Worm (Caenorhabditis elegans) whole organism, dauer: Measurements from ENCODE around the gene mlc-2.

ENCODE experiments used
- unc-62 ChIP-seq: sonication (generic microtip); optimal IDR thresholded peaks from 2 replicates; lab custom pipeline; 2017; ENCODE audit warnings: missing biosample characterization, missing genetic modification reagents, missing genetic modification characterization

The mlc-2 gene

DNA sequence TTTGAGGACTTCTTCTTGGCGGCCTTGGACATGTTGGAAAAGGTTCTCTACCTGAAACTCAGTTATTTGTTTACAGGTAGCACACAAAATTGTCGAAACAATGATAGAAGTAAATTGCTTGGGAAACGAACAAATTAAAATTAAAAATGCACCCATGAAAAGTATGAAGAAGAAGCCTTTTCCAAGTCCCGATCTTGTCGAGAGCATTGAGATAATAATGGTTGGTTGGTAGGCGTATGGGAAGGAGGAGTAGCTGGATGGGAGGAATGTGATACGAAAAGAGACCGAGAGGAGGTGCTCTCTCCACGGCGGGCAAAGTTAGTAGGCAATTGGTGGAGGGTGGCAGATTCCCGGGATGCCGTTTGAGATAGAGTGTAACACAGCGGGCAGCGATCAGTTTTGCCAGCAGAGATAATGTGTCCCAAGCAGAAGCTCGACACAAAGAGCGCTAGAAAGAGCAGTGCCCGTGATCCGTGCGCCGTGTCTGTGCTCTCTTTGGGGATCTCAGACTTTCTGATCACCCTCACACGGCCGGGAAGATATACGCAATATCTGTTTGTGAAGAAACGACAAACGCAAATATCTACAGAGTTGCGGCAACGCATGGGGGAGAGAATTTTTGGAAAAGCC is at the start of gene mlc-2:
Gene mlc-2 (minus strand): TSS at position 51 of the 630 bp plus-strand sequence.
- no peak for TF ChIP-seq unc-62 (GFP tag; lab: Kevin White, UChicago)

DNA sequence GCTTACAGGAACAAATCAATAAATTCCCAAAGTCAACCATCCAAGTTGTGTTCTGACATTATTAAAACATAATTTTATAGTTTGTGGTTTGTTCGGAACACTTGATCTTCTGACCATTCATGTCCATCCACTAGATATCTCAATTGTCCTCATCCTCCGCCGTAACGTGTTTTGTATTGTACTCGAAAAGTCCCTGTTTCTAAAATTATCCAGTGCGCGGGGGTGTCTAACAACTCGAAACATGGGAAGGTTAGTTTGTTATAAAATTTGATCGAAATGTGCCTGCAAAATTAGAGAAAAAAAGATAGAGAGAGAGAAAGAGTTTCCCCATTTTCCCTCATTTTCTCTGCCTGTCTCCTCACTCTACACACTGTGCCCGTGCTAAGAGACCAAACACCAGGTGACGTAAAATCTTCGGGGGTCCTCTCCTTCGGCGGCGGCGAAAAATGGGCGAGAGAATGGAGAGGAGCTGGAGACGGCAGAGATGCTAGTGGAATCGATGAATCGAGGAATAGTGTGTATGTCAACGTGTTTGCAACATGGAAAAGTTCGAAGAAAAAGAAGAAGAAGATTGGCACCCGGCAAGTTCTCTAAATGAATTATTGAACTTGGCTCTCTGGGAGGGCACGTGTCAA is 49.3 kb upstream of the mlc-2 start:
- no peak for TF ChIP-seq unc-62 (GFP tag; lab: Kevin White, UChicago)

DNA sequence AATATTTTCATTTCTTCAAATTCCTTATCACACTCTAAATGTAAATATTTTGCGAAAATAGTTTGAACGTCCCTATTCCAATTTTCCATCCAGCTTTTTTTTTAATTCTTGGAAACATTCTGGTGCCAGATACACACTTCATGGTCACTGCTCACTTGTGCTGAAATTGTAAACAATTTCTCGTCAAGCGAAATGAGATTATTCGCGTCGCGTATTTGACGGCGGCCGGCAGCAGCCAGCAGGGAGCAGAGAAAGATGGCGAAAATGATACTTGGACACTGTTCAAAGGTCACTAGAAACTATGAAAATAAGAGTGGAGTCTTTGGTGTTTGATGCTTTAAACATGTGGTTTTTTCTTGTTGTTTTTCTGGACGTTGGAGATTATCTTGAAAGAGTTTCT is 48.1 kb upstream of the mlc-2 start:
- TF ChIP-seq unc-62 (GFP tag; lab: Kevin White, UChicago) = no peak

DNA sequence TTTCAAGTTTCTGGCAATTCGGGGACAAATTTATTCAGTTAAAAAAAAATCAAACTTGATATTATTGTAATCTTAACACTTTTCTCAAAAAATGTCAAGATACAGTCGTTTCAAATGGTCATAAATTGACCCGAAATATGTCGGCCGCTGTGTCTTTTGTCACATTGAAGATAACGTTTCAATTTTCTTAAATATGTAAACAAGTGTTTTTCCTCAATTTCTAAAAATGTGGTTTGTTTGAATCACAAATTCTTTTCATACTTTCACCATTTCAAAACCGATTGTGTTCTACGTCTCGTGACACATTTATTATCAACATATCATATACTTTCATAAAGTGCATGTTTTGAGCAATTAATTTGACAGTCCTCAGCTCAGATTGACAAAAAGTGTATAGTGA is 45.9 kb upstream of the mlc-2 start:
- no peak for TF ChIP-seq unc-62 (GFP tag; lab: Kevin White, UChicago)

DNA sequence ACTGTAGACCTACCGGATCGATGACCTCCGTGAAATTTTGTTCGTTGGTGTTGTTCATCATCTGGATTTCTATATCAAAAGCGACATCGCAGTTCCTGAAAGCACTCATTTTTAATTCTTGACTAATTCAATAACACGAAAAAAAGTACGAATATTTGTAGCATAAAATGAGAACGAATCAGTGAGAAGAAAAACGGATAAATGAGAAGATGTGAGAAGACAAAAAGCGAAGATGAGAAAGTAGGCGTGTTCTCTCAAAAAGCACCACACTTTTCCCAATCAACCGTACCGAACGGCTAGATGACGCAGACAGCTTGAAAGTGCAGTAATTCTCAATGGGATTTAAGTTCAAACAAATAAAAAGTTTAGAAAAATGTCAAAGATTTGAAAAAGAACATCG is 30.3 kb upstream of the mlc-2 start, which contains the start of gene npr-24:
Gene npr-24 (minus strand): TSS at position 101 of the 400 bp plus-strand sequence.
- TF ChIP-seq unc-62 (GFP tag; lab: Kevin White, UChicago) = no peak

DNA sequence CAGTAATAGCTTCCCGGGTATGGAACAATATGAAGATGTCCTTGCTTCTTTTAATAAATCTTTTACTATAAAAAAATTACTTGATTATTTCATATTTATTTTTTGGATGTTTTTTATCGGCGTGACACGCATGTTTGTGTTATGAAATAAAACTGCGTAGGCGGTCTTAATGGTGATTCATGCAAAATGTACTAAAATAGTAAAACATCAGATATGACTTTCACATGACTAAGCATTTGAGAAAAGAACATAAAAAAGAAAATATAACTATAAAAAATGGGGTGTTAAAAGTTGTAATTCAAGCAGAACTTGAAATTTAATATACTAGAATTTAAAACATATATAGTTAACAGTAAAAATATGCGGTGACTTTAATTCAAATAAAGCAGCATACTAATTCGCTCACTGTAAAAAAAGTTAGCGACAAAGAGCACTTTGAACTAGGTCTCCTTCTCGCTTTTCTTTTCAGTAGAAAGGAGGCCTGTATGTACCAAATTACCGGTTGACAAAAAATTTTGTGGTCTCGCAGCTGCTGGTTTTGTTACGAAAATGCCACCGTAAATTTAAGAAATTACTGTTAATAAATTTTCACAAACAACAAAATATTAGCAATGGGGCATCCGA is 25.6 kb upstream of the mlc-2 start:
- TF ChIP-seq unc-62 (GFP tag; lab: Kevin White, UChicago) = no peak

DNA sequence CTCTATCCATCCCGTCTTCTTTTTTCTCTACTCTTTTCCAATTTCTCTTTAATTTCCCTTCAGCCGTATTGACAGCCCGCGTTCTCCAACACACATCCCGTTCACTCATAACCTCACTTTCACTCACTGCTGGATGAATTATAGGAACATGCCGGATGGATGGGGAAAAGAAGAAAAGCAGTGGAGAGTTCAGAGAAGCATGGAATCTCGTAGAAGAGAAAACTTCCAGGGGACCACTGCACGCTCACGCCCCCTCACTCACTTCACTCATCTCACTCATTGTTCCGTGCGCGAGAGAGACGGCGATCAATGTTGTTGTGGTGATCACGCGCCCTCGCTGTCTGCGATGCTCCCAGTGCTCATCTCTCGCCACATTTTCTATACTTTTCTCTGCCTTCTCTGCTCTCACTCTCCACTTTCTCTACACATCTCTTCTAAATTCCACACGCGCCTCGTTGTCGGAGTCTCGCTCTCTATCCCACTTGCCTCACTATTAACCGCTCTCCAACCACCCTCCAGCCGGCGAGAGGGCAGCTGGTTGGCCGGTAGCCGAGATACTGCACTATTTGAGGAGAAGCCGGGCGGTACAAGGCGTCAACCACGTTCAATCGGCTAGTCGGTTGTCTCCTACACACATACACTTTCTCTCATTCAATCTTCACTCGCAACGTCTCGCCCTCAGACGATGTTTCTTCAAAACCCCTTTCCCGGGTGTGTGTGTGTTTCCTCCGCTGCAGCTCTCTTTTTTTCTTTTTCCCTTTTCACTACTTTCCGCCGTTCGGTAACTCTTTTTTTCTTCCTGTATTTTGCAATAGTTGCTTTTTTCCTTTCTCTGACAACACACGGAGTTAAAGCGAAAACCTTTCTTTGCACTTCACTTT is 23.5 kb upstream of the mlc-2 start:
- TF ChIP-seq unc-62 (GFP tag; lab: Kevin White, UChicago) = peak; percentile 6

DNA sequence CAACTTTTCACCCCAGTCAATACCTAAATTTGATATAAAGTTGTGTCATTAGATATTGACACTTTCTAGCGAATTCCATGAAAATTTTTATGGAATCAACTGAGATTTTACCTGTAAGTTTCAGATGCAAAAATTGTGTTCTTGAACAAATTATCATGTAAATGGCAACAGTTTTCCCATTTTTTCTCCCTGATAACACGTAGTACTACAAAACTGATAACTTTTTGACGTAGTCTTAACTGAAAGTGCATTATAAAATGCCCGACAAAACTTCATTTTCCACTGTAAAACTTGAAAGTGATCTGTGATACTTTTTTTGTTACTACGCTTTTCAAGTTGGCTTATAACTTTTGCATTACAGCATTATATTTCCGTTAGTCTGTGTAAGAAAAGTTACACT is 22.3 kb upstream of the mlc-2 start:
- TF ChIP-seq unc-62 (GFP tag; lab: Kevin White, UChicago) = no peak

DNA sequence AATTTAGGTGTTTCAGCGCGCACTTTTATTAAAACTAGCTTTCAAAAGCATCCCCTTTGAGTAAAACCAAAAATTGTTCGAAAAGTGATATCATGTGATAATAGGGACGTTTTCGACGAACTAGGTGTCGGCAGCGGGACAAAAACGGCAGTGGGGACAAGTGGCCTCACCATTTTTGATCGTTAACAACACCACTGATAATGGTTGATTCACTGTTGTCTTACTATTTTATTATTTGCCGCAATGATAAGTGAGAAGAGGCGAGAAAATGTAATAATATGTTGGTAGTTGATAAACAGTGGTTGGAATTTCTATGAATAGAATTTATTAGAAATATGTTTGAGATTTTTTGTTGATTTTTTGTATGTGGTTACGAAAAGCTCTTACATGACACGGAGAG is 19.6 kb upstream of the mlc-2 start:
- TF ChIP-seq unc-62 (GFP tag; lab: Kevin White, UChicago) = no peak

DNA sequence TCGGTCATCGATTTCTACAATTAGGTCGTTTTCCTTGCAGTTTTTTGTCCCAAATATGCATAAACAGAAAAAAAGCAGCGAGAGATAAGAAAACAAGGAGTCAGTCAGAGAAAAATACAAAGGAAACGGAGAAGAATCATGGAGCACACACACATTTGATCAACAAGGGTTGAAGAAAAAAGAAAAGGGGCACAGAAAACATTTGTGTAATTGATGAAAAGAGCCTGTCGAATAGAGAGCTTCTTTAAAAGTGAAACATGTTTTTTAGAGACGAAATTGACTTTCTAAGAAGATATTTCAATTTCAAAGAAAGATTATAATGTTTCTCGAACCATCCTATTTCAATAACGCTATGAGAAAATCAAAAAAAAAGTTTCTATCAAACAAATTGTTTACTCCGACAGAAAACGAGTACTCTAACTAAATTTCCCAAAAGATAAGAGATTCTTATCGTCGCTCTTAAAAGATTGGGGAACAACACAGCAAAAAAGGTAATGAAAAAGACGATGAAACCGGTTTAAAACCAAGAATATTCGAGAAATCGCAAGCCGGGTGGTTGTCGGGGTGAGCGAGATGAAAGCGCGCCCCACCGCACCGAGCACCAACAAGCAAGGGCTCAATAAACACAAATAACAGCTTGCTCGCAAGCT is 18.3 kb upstream of the mlc-2 start, which contains the start of gene tps-1:
Gene tps-1 (minus strand): TSS at position 14 of the 650 bp plus-strand sequence.
- no peak for TF ChIP-seq unc-62 (GFP tag; lab: Kevin White, UChicago)

DNA sequence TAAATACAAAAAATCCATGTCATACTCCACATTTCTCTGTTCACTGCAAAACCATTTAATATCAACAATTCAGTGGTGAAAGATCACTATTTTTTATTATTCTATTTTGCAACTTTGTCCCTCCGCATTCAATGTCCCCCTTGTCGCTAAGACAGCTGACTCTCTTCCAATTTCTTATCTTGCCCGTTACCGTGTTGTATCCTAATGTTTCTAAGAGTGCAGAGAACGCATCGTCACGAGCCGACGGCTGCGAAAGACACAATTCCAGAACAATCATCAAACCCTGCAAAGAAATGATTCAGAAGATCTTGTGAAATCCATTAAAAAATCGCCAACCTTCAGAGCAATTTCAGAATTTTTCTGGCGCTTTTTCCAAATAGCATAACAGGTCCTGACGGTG is 16.5 kb upstream of the mlc-2 start:
- no peak for TF ChIP-seq unc-62 (GFP tag; lab: Kevin White, UChicago)

DNA sequence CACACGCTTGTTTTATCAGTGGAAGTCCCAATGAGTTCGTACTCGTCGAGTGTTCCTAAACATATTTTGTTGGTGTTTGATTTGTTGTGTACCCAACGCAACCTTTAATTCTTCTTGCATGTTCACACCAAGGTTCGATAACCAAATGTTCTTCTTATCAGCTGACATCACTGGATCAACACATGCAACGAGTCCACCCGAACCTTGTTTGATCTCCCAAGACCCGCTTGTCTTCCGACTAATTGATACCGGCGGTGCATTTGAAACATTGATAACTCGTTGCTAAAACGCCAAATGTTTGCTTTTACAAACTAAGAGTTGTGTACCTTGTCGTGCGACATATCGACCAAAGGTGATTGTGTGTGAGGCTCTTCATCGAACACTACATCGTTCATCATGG is 15.3 kb upstream of the mlc-2 start:
- no peak for TF ChIP-seq unc-62 (GFP tag; lab: Kevin White, UChicago)

DNA sequence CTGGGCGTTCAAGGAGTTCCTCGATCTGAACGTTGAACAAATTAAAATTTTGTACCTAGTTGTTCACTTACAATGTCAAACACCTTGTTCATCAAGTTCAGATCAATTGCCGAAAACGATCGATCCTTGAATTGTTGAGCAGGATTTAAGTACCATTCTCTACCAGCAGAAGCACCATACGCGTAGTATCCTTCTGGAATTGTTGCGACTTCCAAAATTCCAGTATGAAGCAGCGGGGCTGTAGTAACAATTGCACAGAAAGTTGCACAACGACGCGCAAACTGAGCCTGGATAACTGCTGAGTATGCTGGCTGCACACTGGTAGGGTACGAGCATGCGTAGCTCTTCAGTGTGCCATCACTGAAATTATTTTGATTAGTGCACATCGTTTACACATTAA is 12.1 kb upstream of the mlc-2 start:
- TF ChIP-seq unc-62 (GFP tag; lab: Kevin White, UChicago) = no peak

DNA sequence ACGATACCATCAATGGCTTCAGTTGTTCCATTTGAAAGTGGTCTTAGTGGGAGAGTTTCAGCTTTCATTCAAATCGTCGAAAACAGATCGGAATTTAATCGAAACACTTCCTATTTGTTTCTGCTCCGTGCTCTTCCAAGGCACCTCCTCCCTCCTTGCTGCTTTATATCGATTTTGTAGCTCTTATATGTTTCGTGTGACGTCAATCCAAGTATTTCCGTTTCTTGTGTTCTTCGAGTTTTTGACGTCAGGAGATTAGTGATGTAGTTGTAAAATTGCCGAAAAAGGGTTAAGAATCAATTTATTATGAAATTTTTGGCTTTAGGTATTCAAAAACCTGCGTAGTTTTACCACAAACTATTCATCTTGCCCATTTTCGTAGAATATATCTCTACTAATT is 10.2 kb upstream of the mlc-2 start, which contains the start of gene ZK54.3:
Gene ZK54.3 (minus strand): TSS at position 391 of the 400 bp plus-strand sequence.
- TF ChIP-seq unc-62 (GFP tag; lab: Kevin White, UChicago) = no peak

DNA sequence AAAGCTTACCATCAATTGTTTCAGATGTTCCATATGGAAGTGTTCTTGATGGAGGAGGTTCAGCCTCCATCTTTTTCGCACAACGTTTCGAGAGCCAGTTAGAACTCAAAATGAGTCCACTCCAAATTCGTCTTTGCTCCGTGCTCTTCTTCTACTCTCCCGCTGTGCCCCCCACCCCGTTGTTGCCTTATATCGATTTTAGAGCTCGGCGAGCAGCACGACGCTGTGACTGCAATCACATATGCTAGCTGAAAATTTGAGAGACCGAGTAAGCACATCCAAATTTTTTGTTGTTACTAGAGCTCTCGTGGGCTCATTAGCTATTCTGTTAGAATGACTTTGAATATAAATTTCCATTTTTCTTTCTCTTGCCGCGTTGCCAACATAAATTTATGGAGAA is 8.4 kb upstream of the mlc-2 start, which contains the start of gene slc-17.1:
Gene slc-17.1 (minus strand): TSS at position 101 of the 400 bp plus-strand sequence.
- no peak for TF ChIP-seq unc-62 (GFP tag; lab: Kevin White, UChicago)
